Fruit fly (Drosophila melanogaster) whole organism, embryonic: Measurements from ENCODE around the gene UBL3.

ENCODE experiments used
- Atf-2 ChIP-seq: fragments of 200-800 bp; sonication (Bioruptor generic); optimal IDR thresholded peaks from 2 replicates; lab custom pipeline; 2016; ENCODE audit warnings: missing biosample characterization, missing genetic modification characterization
- Blimp-1 ChIP-seq: fragments of 200-800 bp; sonication (Bioruptor generic); optimal IDR thresholded peaks from 3 replicates; lab custom pipeline; 2018; ENCODE audit warnings: missing biosample characterization, missing genetic modification characterization, mild to moderate bottlenecking, moderate library complexity, missing genetic modification reagents
- CG16863 ChIP-seq: fragments of 200-800 bp; sonication (Bioruptor generic); optimal IDR thresholded peaks from 3 replicates; lab custom pipeline; 2016; ENCODE audit warnings: missing biosample characterization, missing genetic modification characterization
- CG18011 ChIP-seq: fragments of 200-800 bp; sonication (Bioruptor generic); optimal IDR thresholded peaks from 2 replicates; lab custom pipeline; 2017; ENCODE audit warnings: missing biosample characterization, missing genetic modification characterization, mild to moderate bottlenecking, moderate library complexity, missing genotype
- CG1832 ChIP-seq: fragments of 200-800 bp; sonication (Bioruptor generic); optimal IDR thresholded peaks from 2 replicates; lab custom pipeline; 2017; ENCODE audit warnings: missing biosample characterization, mild to moderate bottlenecking, missing genetic modification characterization, inconsistent platforms
- CG18599 ChIP-seq: fragments of 200-800 bp; sonication (Bioruptor generic); optimal IDR thresholded peaks from 3 replicates; lab custom pipeline; 2017; ENCODE audit warnings: missing biosample characterization, missing genetic modification characterization, mild to moderate bottlenecking, moderate library complexity, missing genetic modification reagents
- CG2678 ChIP-seq: fragments of 200-800 bp; sonication (Bioruptor generic); optimal IDR thresholded peaks from 3 replicates; lab custom pipeline; 2019; ENCODE audit warnings: missing biosample characterization, mild to moderate bottlenecking, missing genetic modification characterization, moderate library complexity
- CG32772 ChIP-seq: fragments of 200-800 bp; sonication (Bioruptor generic); IDR thresholded peaks from 2 replicates; pipeline ENCODE4 v1.3.6; 2022; ENCODE audit warnings: missing biosample characterization, missing genetic modification characterization
- CG34376 ChIP-seq: fragments of 200-800 bp; sonication (Bioruptor generic); optimal IDR thresholded peaks from 2 replicates; lab custom pipeline; 2018; ENCODE audit warnings: missing biosample characterization, mild to moderate bottlenecking, missing genetic modification characterization
- CG3838 ChIP-seq: fragments of 200-800 bp; sonication (Bioruptor generic); optimal IDR thresholded peaks from 3 replicates; lab custom pipeline; 2016; ENCODE audit warnings: missing biosample characterization, missing genetic modification characterization
- CG43689 ChIP-seq: fragments of 200-800 bp; sonication (Bioruptor generic); IDR thresholded peaks from 2 replicates; pipeline ENCODE4 v1.3.6; 2022; ENCODE audit warnings: missing biosample characterization, missing genetic modification characterization
- CG6683 ChIP-seq: fragments of 200-800 bp; sonication (Bioruptor generic); optimal IDR thresholded peaks from 2 replicates; lab custom pipeline; 2017; ENCODE audit warnings: missing biosample characterization, mild to moderate bottlenecking, missing genetic modification characterization, missing genetic modification reagents
- CG7271 ChIP-seq: fragments of 200-800 bp; sonication (Bioruptor generic); optimal IDR thresholded peaks from 2 replicates; lab custom pipeline; 2018; ENCODE audit warnings: missing biosample characterization, mild to moderate bottlenecking, missing genetic modification characterization, moderate library complexity
- CG8478 ChIP-seq: fragments of >200 bp; optimal IDR thresholded peaks from 2 replicates; lab custom pipeline; 2018
- CG9215 ChIP-seq: fragments of 200-800 bp; sonication (Bioruptor generic); IDR thresholded peaks from 2 replicates; pipeline ENCODE4 v1.3.6; 2022; ENCODE audit warnings: missing biosample characterization, missing genetic modification characterization
- CG9932 ChIP-seq: fragments of 200-800 bp; sonication (Bioruptor generic); IDR thresholded peaks from 2 replicates; pipeline ENCODE4 v1.3.6; 2022; ENCODE audit warnings: missing biosample characterization, missing genetic modification characterization
- Camta ChIP-seq: fragments of 200-800 bp; sonication (Bioruptor generic); optimal IDR thresholded peaks from 2 replicates; lab custom pipeline; 2016; ENCODE audit warnings: missing biosample characterization, missing genetic modification characterization
- Dbx ChIP-seq: fragments of 200-800 bp; sonication (Bioruptor generic); IDR thresholded peaks from 3 replicates; pipeline ENCODE4 v1.3.6; 2022; ENCODE audit warnings: missing biosample characterization, missing genetic modification characterization
- E2f2 ChIP-seq: fragments of 200-800 bp; sonication (Bioruptor generic); IDR thresholded peaks from 2 replicates; pipeline ENCODE4 v1.3.6; 2022; ENCODE audit warnings: missing biosample characterization, missing genetic modification characterization
- HLH54F ChIP-seq: fragments of 200-800 bp; sonication (Bioruptor generic); optimal IDR thresholded peaks from 3 replicates; lab custom pipeline; 2016; ENCODE audit warnings: missing biosample characterization, missing genetic modification characterization
- Hey ChIP-seq: fragments of 200-800 bp; sonication (Bioruptor generic); optimal IDR thresholded peaks from 3 replicates; lab custom pipeline; 2018; ENCODE audit warnings: missing biosample characterization, mild to moderate bottlenecking, missing genetic modification characterization
- HmgZ ChIP-seq: fragments of 200-800 bp; sonication (Bioruptor generic); optimal IDR thresholded peaks from 2 replicates; lab custom pipeline; 2018; ENCODE audit warnings: missing biosample characterization, mild to moderate bottlenecking, missing genetic modification characterization
- NC2α ChIP-seq: fragments of 200-800 bp; sonication (Bioruptor generic); optimal IDR thresholded peaks from 2 replicates; lab custom pipeline; 2016; ENCODE audit warnings: missing biosample characterization, missing genetic modification characterization
- Nf-YC ChIP-seq: fragments of 200-800 bp; optimal IDR thresholded peaks from 3 replicates; lab custom pipeline; 2019; ENCODE audit warnings: missing biosample characterization, mild to moderate bottlenecking, missing genetic modification characterization, moderate library complexity
- Rfx ChIP-seq: fragments of 200-800 bp; sonication (Bioruptor generic); IDR thresholded peaks from 2 replicates; pipeline ENCODE4 v1.3.6; 2022; ENCODE audit warnings: missing biosample characterization, missing genetic modification characterization
- Taf1 ChIP-seq: fragments of 200-800 bp; sonication (Bioruptor generic); IDR thresholded peaks from 2 replicates; pipeline ENCODE4 v1.3.6; 2022; ENCODE audit warnings: missing biosample characterization, missing genetic modification characterization
- Xbp1 ChIP-seq: fragments of 200-800 bp; sonication (Bioruptor generic); optimal IDR thresholded peaks from 3 replicates; lab custom pipeline; 2016; ENCODE audit warnings: missing biosample characterization, mild to moderate bottlenecking, missing genetic modification characterization
- ac ChIP-seq: fragments of 200-800 bp; sonication (Bioruptor generic); optimal IDR thresholded peaks from 3 replicates; lab custom pipeline; 2017; ENCODE audit warnings: missing biosample characterization, mild to moderate bottlenecking, missing genetic modification characterization
- ase ChIP-seq: fragments of 200-800 bp; sonication (Bioruptor generic); IDR thresholded peaks from 3 replicates; pipeline ENCODE4 v1.3.6; 2022; ENCODE audit warnings: missing biosample characterization, missing genetic modification characterization
- az2 ChIP-seq: fragments of 200-800 bp; sonication (Bioruptor generic); optimal IDR thresholded peaks from 3 replicates; lab custom pipeline; 2016; ENCODE audit warnings: missing biosample characterization, missing genetic modification characterization
- caup ChIP-seq: fragments of 200-800 bp; sonication (Bioruptor generic); optimal IDR thresholded peaks from 3 replicates; lab custom pipeline; 2017; ENCODE audit warnings: missing biosample characterization, mild to moderate bottlenecking, missing genetic modification characterization, moderate library complexity; ENCODE audit not compliant: severe bottlenecking
- cg ChIP-seq: fragments of 200-800 bp; sonication (Bioruptor generic); optimal IDR thresholded peaks from 3 replicates; lab custom pipeline; 2019; ENCODE audit warnings: missing biosample characterization, mild to moderate bottlenecking, missing genetic modification characterization, moderate library complexity
- chm ChIP-seq: fragments of 200-800 bp; sonication (Bioruptor generic); IDR thresholded peaks from 2 replicates; pipeline ENCODE4 v1.3.6; 2022; ENCODE audit warnings: missing biosample characterization, missing genetic modification characterization
- ewg ChIP-seq: fragments of 200-800 bp; sonication (Bioruptor generic); optimal IDR thresholded peaks from 3 replicates; lab custom pipeline; 2017; ENCODE audit warnings: mild to moderate bottlenecking, missing biosample characterization, missing genetic modification reagents, missing genetic modification characterization
- h ChIP-seq: fragments of >200 bp; optimal IDR thresholded peaks from 2 replicates; lab custom pipeline; 2017
- hb ChIP-seq: fragments of 200-800 bp; sonication (Bioruptor generic); IDR thresholded peaks from 3 replicates; pipeline ENCODE4 v1.3.6; 2022; ENCODE audit warnings: missing biosample characterization, missing genetic modification characterization; ENCODE audit not compliant: partially characterized antibody
- jigr1 ChIP-seq: fragments of 200-800 bp; sonication (Bioruptor generic); IDR thresholded peaks from 3 replicates; pipeline ENCODE4 v1.3.6; 2022; ENCODE audit warnings: missing biosample characterization, missing genetic modification characterization
- kni ChIP-seq: fragments of 200-800 bp; sonication (Bioruptor generic); optimal IDR thresholded peaks from 3 replicates; lab custom pipeline; 2017; ENCODE audit warnings: mild to moderate bottlenecking, missing biosample characterization, missing genetic modification reagents, missing genetic modification characterization
- lbe ChIP-seq: fragments of 200-800 bp; sonication (Bioruptor generic); optimal IDR thresholded peaks from 2 replicates; lab custom pipeline; 2016; ENCODE audit warnings: missing biosample characterization, mild to moderate bottlenecking, missing genetic modification characterization
- maf-S ChIP-seq: fragments of 200-800 bp; sonication (Bioruptor generic); optimal IDR thresholded peaks from 2 replicates; lab custom pipeline; 2016; ENCODE audit warnings: missing biosample characterization, missing genetic modification characterization
- org-1 ChIP-seq: fragments of 200-800 bp; sonication (Bioruptor generic); optimal IDR thresholded peaks from 2 replicates; lab custom pipeline; 2017; ENCODE audit warnings: missing biosample characterization, missing genetic modification characterization
- p53 ChIP-seq: fragments of 200-800 bp; sonication (Bioruptor generic); optimal IDR thresholded peaks from 2 replicates; lab custom pipeline; 2016; ENCODE audit warnings: missing biosample characterization, missing genetic modification characterization
- repo ChIP-seq: fragments of 200-800 bp; sonication (Bioruptor generic); optimal IDR thresholded peaks from 2 replicates; lab custom pipeline; 2016; ENCODE audit warnings: missing biosample characterization, missing genetic modification characterization
- ro ChIP-seq: fragments of 200-800 bp; sonication (Bioruptor generic); IDR thresholded peaks from 2 replicates; pipeline ENCODE4 v1.3.6; 2022; ENCODE audit warnings: missing biosample characterization, missing genetic modification characterization
- shn ChIP-seq: fragments of 200-800 bp; sonication (Bioruptor generic); optimal IDR thresholded peaks from 3 replicates; lab custom pipeline; 2016; ENCODE audit warnings: missing biosample characterization, missing genetic modification characterization
- sisA ChIP-seq: fragments of 200-800 bp; sonication (Bioruptor generic); IDR thresholded peaks from 2 replicates; pipeline ENCODE4 v1.3.6; 2022; ENCODE audit warnings: missing biosample characterization, missing genetic modification characterization
- slbo ChIP-seq: fragments of 200-800 bp; sonication (Bioruptor generic); IDR thresholded peaks from 2 replicates; pipeline ENCODE4 v1.3.6; 2022; ENCODE audit warnings: missing biosample characterization, missing genetic modification characterization
- tap ChIP-seq: fragments of 200-800 bp; optimal IDR thresholded peaks from 3 replicates; lab custom pipeline; 2019; ENCODE audit warnings: missing biosample characterization, mild to moderate bottlenecking, missing genetic modification characterization, moderate library complexity
- tll ChIP-seq, 2 experiments: fragments of 200-800 bp in 1 of 2; fragments of >200 bp in 1 of 2; sonication (Bioruptor generic) in 1 of 2; optimal IDR thresholded peaks; 2 replicates each; lab custom pipeline; 2017 to 2019; ENCODE audit warnings: missing biosample characterization in 2 of 2, missing genetic modification characterization in 2 of 2, mild to moderate bottlenecking in 1 of 2, moderate library complexity in 1 of 2
- toy ChIP-seq: fragments of 200-800 bp; sonication (Bioruptor generic); IDR thresholded peaks from 2 replicates; pipeline ENCODE4 v1.3.6; 2022; ENCODE audit warnings: missing biosample characterization, missing genetic modification characterization
- zfh1 ChIP-seq: fragments of 200-800 bp; sonication (Bioruptor generic); IDR thresholded peaks from 3 replicates; pipeline ENCODE4 v1.3.6; 2022; ENCODE audit warnings: missing biosample characterization, missing genetic modification characterization

The UBL3 gene

DNA sequence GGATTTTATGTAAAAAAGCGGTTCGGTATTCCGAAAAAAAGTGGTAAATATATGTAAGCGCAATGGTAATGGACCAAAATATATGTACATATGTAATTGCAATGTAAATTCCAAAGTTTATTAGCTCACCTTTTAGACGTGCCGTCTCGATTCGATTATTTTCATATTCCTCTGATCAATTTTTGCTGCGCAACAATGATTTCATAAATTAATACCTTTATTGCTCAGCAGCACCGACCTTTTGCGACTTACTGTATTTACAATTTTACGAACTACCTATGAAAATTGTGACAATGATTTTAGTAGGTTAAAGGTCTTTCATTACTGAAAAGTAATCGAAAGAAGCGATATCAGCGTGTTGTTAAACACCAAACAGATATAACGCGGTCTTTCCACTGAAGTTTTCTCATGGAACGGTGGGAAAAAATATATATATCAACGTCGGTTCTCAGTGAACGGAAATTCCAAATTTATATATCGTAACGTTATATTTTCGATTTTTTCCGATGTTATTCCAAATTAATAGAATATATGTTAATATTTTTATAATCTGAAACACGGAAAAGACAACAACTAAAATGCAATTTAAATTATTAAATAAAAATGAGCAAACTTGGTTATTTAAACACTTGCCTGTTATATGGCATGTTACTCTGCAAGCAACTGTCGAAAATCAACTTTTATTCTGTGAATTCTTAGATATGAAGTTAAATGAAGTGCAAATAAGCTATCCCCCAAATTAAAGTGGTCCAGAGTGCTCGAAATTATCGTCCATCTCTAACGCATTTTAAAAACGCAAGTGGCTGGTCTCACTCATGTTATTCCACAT is 37.0 kb upstream of the UBL3 start, which contains the start of the genes MSBP and CG15916 (continued):
- no peak for TF ChIP-seq jigr1 (GFP tag; lab: Robert Waterston, UW)
- TF ChIP-seq CG9932 (GFP tag; lab: Robert Waterston, UW), result peak; percentile 45; the same call in 1 of the 2 replicates
- TF ChIP-seq chm (GFP tag; lab: Robert Waterston, UW), result no peak
- no peak for TF ChIP-seq ac (GFP tag; lab: Kevin White, UChicago)
- TF ChIP-seq caup (GFP tag; lab: Kevin White, UChicago), result no peak
- no peak for TF ChIP-seq repo (GFP tag; lab: Kevin White, UChicago)
- TF ChIP-seq Dbx (GFP tag; lab: Robert Waterston, UW), result no peak
- no peak for TF ChIP-seq p53
- TF ChIP-seq ro (GFP tag; lab: Robert Waterston, UW), result no peak
- no peak for TF ChIP-seq CG18011 (GFP tag; lab: Kevin White, UChicago)
- peak; percentile 49; the same call in 1 of the 2 replicates for TF ChIP-seq Rfx (GFP tag; lab: Robert Waterston, UW)
- TF ChIP-seq CG1832, result no peak
- peak; percentile 19 for TF ChIP-seq Xbp1 (GFP tag; lab: Kevin White, UChicago)
- TF ChIP-seq lbe (GFP tag; lab: Kevin White, UChicago), result no peak
- no peak for TF ChIP-seq CG34376
- no peak for TF ChIP-seq maf-S (GFP tag; lab: Kevin White, UChicago)
- no peak for TF ChIP-seq Camta
- TF ChIP-seq Taf1 (GFP tag; lab: Robert Waterston, UW), result 0 out of 2 replicates have a peak, but pooled peaks have one; percentile 8
- peak; percentile 14 for TF ChIP-seq Nf-YC
- no peak for TF ChIP-seq Atf-2 (GFP tag; lab: Kevin White, UChicago)
- no peak for TF ChIP-seq hb (GFP tag; lab: Robert Waterston, UW)
- no peak for TF ChIP-seq E2f2 (GFP tag; lab: Robert Waterston, UW)
- no peak for TF ChIP-seq zfh1
- no peak for TF ChIP-seq tll (GFP tag; optimal IDR thresholded peaks at IDR 0.05; lab: Kevin White, UChicago)
- no peak for TF ChIP-seq CG6683 (GFP tag; lab: Kevin White, UChicago)
- no peak for TF ChIP-seq Blimp-1 (GFP tag; lab: Kevin White, UChicago)
- TF ChIP-seq HLH54F, result no peak
- no peak for TF ChIP-seq CG43689 (GFP tag; lab: Robert Waterston, UW)
- TF ChIP-seq CG32772 (GFP tag; lab: Robert Waterston, UW), result no peak
- TF ChIP-seq CG18599 (GFP tag; lab: Kevin White, UChicago), result peak; percentile 13
- TF ChIP-seq ewg, result peak; percentile 3
- TF ChIP-seq az2 (GFP tag; lab: Kevin White, UChicago), result peak; percentile 9
- TF ChIP-seq slbo (GFP tag; lab: Robert Waterston, UW), result peak; percentile 55
- TF ChIP-seq kni (GFP tag; lab: Kevin White, UChicago), result no peak
- TF ChIP-seq cg, result no peak
- TF ChIP-seq h (lab: Kevin White, UChicago), result no peak
- TF ChIP-seq CG3838 (GFP tag; lab: Kevin White, UChicago), result no peak
- TF ChIP-seq NC2α (GFP tag; lab: Kevin White, UChicago), result no peak
- TF ChIP-seq CG16863 (GFP tag; lab: Kevin White, UChicago), result no peak
- no peak for TF ChIP-seq ase (GFP tag; lab: Robert Waterston, UW)
- TF ChIP-seq CG8478 (lab: Kevin White, UChicago), result no peak
- no peak for TF ChIP-seq HmgZ (tag; lab: Kevin White, UChicago)
- no peak for TF ChIP-seq tap (tag; lab: Kevin White, UChicago)
- TF ChIP-seq CG2678 (tag; lab: Kevin White, UChicago), result peak; percentile 58
- TF ChIP-seq Hey, result no peak
- TF ChIP-seq CG9215 (GFP tag; lab: Robert Waterston, UW), result no peak
- TF ChIP-seq shn (GFP tag; lab: Kevin White, UChicago), result no peak
- no peak for TF ChIP-seq CG7271 (tag; lab: Kevin White, UChicago)
- no peak for TF ChIP-seq sisA (GFP tag; lab: Robert Waterston, UW)
- no peak for TF ChIP-seq org-1 (GFP tag; lab: Kevin White, UChicago)
- no peak for TF ChIP-seq toy (GFP tag; lab: Robert Waterston, UW)
